Worm (Caenorhabditis elegans) whole organism, L4/young adult: ENCODE measurements around the gene ceh-89.

Experiments used
- W03F9.2 ChIP-seq: fragments of 150-350 bp; optimal IDR thresholded peaks from 2 replicates; lab custom pipeline; 2014; ENCODE audit warnings: missing biosample characterization, missing genetic modification characterization
- dao-5 ChIP-seq: sonication (generic microtip); optimal IDR thresholded peaks from 2 replicates; lab custom pipeline; 2016; ENCODE audit warnings: missing genotype, missing genetic modification characterization, moderate library complexity, missing compliant biosample characterization
- him-1 ChIP-seq: sonication (generic microtip); optimal IDR thresholded peaks from 2 replicates; lab custom pipeline; 2016; ENCODE audit warnings: missing genotype, missing genetic modification reagents, missing genetic modification characterization, missing compliant biosample characterization

Gene ceh-89

DNA sequence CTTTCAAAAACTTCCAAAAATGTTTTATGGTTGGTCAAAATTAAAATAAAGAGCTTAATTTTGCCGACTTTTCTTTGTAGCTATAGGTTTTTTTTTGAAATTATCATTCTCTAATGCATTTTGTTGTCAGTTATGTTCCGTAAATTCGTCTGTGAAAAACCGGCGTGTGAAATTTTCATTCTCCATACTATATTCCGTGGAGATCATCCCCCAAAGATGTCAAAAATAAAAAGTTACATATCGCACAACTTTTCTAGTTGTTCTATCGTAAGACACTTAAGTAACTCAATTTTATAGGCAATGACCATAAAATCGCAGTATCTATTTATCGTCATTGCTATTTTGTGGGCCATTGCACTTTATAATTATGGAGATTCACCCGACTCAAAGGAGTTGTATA, 36.9 kb downstream of the ceh-89 start, which contains the start of gene C37E2.10:
C37E2.10 (plus strand) TSS at position 301 of the 400 bp plus-strand sequence.
- TF ChIP-seq him-1 (tag; lab: Kevin White, UChicago), result no peak
- TF ChIP-seq dao-5 (tag; lab: Kevin White, UChicago), result no peak
- TF ChIP-seq W03F9.2 (tag; lab: Kevin White, UChicago), result no peak

DNA sequence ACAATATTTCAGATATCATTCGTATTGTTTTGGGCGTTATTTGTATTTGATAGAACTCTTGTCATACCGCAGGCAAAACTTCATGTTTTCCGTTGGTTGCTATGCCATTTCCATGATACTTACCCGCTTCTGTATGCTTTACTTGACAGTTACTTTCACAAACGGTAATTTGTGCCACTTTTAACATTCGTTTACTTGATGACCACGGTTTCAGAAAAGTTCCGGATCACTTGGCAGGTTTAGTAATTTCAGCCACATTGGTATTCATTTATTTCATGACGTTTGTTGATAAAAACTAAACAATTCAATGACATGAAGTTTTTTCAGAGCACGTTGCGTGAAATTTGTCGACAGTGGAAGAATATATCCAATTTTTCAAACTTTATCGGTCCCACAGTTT, 37.7 kb downstream of the ceh-89 start:
- TF ChIP-seq W03F9.2 (tag; lab: Kevin White, UChicago), result no peak
- TF ChIP-seq him-1 (tag; lab: Kevin White, UChicago), result no peak
- no peak for TF ChIP-seq dao-5 (tag; lab: Kevin White, UChicago)

DNA sequence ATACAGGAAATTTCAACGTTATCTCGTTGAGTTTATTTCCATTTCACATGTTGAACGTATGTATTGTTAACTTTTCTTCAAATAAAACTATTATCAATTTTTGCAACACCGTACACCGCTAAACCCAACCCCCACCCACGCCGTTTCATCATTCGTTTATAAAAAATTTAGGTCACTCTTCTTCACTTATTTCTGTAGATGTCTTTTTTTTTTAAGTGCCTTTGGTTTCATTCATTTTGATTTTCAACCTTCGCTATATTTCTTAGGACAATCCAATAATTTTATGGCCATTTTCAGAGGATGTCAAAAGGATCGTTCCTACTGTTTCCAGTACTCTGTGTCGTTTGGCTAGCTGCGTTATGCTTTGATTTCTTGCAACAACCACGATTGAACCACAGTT, 38.4 kb downstream of the ceh-89 start, which contains the start of gene C37E2.3:
C37E2.3 (plus strand) TSS at position 301 of the 400 bp plus-strand sequence.
- TF ChIP-seq W03F9.2 (tag; lab: Kevin White, UChicago), result no peak
- TF ChIP-seq dao-5 (tag; lab: Kevin White, UChicago), result no peak

ce11 chrX:14182514-14182913, 40.8 kb downstream of the ceh-89 start:
- TF ChIP-seq him-1 (tag; lab: Kevin White, UChicago) (no peak), dao-5 (tag; lab: Kevin White, UChicago) (no peak), W03F9.2 (tag; lab: Kevin White, UChicago) (no peak)

DNA sequence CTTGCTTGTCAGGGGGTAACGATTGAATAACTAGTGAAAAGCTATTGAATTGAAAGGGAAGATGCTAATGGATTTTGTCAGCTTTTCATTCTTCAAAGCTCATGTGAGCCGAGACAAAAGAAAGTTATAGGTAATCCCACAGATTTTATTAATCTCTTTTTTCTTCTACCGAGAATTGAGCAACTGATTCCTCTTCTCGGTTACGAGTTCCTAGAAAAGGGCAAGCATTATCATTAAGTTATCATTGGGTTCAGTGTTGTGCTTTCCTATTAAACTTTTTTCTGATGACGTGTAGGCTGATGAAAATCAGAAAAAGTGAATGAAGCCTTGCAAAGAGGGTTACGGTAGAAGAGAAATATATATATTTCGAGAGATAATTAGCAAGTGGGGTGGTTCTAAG, 43.9 kb downstream of the ceh-89 start:
- no peak for TF ChIP-seq dao-5 (tag; lab: Kevin White, UChicago)
- TF ChIP-seq him-1 (tag; lab: Kevin White, UChicago), result no peak
- TF ChIP-seq W03F9.2 (tag; lab: Kevin White, UChicago), result no peak

ce11 chrX:14186466-14186865, 44.7 kb downstream of the ceh-89 start, which contains the start of gene ceh-36:
TSS of gene ceh-36 (minus strand) at chrX:14186566.
- no peak for TF ChIP-seq him-1 (tag; lab: Kevin White, UChicago)
- no peak for TF ChIP-seq dao-5 (tag; lab: Kevin White, UChicago)
- TF ChIP-seq W03F9.2 (tag; lab: Kevin White, UChicago), result no peak

ce11 chrX:14194251-14194650, 52.5 kb downstream of the ceh-89 start:
- no peak for TF ChIP-seq dao-5 (tag; lab: Kevin White, UChicago)
- no peak for TF ChIP-seq him-1 (tag; lab: Kevin White, UChicago)
- TF ChIP-seq W03F9.2 (tag; lab: Kevin White, UChicago), result no peak
